Fruit fly (Drosophila melanogaster): ENCODE results near the gene CG11756.
A peak's percentile ranks its signal among the peaks of the same experiment; 100 is the strongest.

Gene CG11756

DNA sequence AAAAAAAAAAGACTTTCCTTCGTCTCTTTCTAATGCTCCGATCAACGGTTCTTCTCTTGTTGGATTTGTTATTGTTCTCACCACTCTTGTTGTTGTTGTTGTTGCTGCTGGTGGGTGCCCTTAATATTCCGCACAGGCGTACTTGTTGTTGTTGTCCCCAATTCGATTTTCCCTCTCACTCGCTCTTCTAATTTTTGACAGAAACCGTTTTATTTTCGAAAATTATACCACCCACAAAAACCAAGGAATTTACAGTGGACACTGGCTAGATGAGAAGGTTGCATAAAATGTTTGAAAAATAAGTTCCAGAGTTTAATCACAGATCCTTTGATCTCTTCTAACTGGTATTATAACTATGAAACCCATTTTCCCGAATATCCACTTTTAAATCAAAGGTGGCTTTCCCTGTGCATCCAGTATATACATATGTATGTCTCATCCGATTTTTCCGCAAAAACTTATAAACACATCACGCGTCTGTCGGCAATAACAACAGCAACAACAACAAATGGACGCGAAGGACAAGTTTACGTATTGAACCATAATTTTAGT is 43.5 kb downstream of the CG11756 start (continued):
- TF ChIP-seq tap (tag; optimal IDR thresholded peaks at IDR 0.05) (no peak), ro (GFP tag; IDR thresholded peaks at IDR 0.05) (no peak), CG30403 (GFP tag; optimal IDR thresholded peaks at IDR 0.05) (no peak), grn (GFP tag; optimal IDR thresholded peaks at IDR 0.05) (no peak), CG3847 (GFP tag; IDR thresholded peaks at IDR 0.05) (peak; percentile 59), insv (GFP tag; optimal IDR thresholded peaks at IDR 0.05) (no peak), dm (GFP tag; optimal IDR thresholded peaks at IDR 0.05) (no peak), CG11560 (tag; IDR thresholded peaks at IDR 0.05) (peak; percentile 46; the same call in 1 of the 3 replicates), NFAT (GFP tag; IDR thresholded peaks at IDR 0.05) (peak; percentile 68; the same call in 1 of the 2 replicates), NK7.1 (GFP tag; optimal IDR thresholded peaks at IDR 0.05) (no peak), Fer2 (tag; optimal IDR thresholded peaks at IDR 0.05) (no peak), ERR (GFP tag; optimal IDR thresholded peaks at IDR 0.05) (no peak), Tbp (GFP tag; optimal IDR thresholded peaks at IDR 0.05) (no peak), zen2 (GFP tag; IDR thresholded peaks at IDR 0.05; ENCODE audit: partially characterized antibody) (no peak), Six4 (GFP tag; optimal IDR thresholded peaks at IDR 0.05) (no peak), Dek (tag; optimal IDR thresholded peaks at IDR 0.05) (peak; percentile 6), phol (tag; optimal IDR thresholded peaks at IDR 0.05) (peak; percentile 18), sna (GFP tag; IDR thresholded peaks at IDR 0.05; ENCODE audit: partially characterized antibody) (no peak), CkIIα-i1 (GFP tag; IDR thresholded peaks at IDR 0.05) (no peak), CG32532 (GFP tag; IDR thresholded peaks at IDR 0.05) (peak; percentile 80), Nf-YC (tag; optimal IDR thresholded peaks at IDR 0.05) (no peak), Gsc (GFP tag; IDR thresholded peaks at IDR 0.05) (no peak), CG3726 (GFP tag; IDR thresholded peaks at IDR 0.05) (0 out of 3 replicates have a peak, but pooled peaks have one; percentile 52), GATAe (GFP tag; conservative IDR thresholded peaks at IDR 0.05) (no peak), caup (GFP tag; optimal IDR thresholded peaks at IDR 0.05; ENCODE audit: severe bottlenecking) (peak; percentile 52), toy (GFP tag; IDR thresholded peaks at IDR 0.05) (no peak), sim (GFP tag; IDR thresholded peaks at IDR 0.05) (no peak), vnd (GFP tag; IDR thresholded peaks at IDR 0.05; ENCODE audit: partially characterized antibody) (no peak), HLH4C (GFP tag; IDR thresholded peaks at IDR 0.05; ENCODE audit: partially characterized antibody) (no peak), HmgZ (tag; optimal IDR thresholded peaks at IDR 0.05) (peak; percentile 26), CG8281 (tag; optimal IDR thresholded peaks at IDR 0.05) (no peak), CG16863 (GFP tag; optimal IDR thresholded peaks at IDR 0.05) (no peak), CG1233 (GFP tag; optimal IDR thresholded peaks at IDR 0.05) (no peak), esg (GFP tag; conservative IDR thresholded peaks at IDR 0.05) (peak; percentile 68), corto (GFP tag; optimal IDR thresholded peaks at IDR 0.05) (no peak), CG6854 (GFP tag; optimal IDR thresholded peaks at IDR 0.05) (no peak), CG14860 (GFP tag; IDR thresholded peaks at IDR 0.05; ENCODE audit: partially characterized antibody) (no peak), CG2202 (tag; optimal IDR thresholded peaks at IDR 0.05) (no peak), Dfd (GFP tag; optimal IDR thresholded peaks at IDR 0.05) (no peak), CG10979 (tag; optimal IDR thresholded peaks at IDR 0.05) (no peak), CG32772 (GFP tag; IDR thresholded peaks at IDR 0.05) (0 out of 2 replicates have a peak, but pooled peaks have one; percentile 24), unc-4 (GFP tag; IDR thresholded peaks at IDR 0.05; ENCODE audit: partially characterized antibody) (no peak), Mad (GFP tag; optimal IDR thresholded peaks at IDR 0.05) (no peak), tna (GFP tag; IDR thresholded peaks at IDR 0.05; ENCODE audit: partially characterized antibody) (no peak), wek (GFP tag; optimal IDR thresholded peaks at IDR 0.05) (no peak), kni (GFP tag; optimal IDR thresholded peaks at IDR 0.05) (no peak), MTF-1 (GFP tag; optimal IDR thresholded peaks at IDR 0.05; ENCODE audit: borderline replicate concordance) (no peak), CG34376 (GFP tag; optimal IDR thresholded peaks at IDR 0.05) (no peak), pros (GFP tag; optimal IDR thresholded peaks at IDR 0.05) (no peak), CG5245 (GFP tag; optimal IDR thresholded peaks at IDR 0.05) (no peak)
